Worm (Caenorhabditis elegans) whole organism, L4 larva: ENCODE data around the gene dhcr-24.
A peak's percentile ranks its signal among the peaks of the same experiment; 100 is the strongest.

Experiments
- D1046.2 ChIP-seq: fragments of 200-800 bp; sonication (Bioruptor generic); IDR thresholded peaks from 2 replicates; pipeline ENCODE4 v1.3.6; 2022; ENCODE audit warnings: missing genetic modification characterization, missing compliant biosample characterization
- F10B5.3 ChIP-seq: sonication (generic microtip); optimal IDR thresholded peaks from 2 replicates; lab custom pipeline; 2016; ENCODE audit warnings: mild to moderate bottlenecking, missing genetic modification characterization, missing compliant biosample characterization
- F26F4.8 ChIP-seq: fragments of 200-800 bp; sonication (Bioruptor generic); conservative IDR thresholded peaks from 2 replicates; pipeline ENCODE4 v1.3.6; 2022; ENCODE audit warnings: missing genetic modification characterization, missing compliant biosample characterization
- Y48G9A.11 ChIP-seq: fragments of 200-800 bp; sonication (Bioruptor generic); IDR thresholded peaks from 2 replicates; pipeline ENCODE4 v1.3.6; 2022; ENCODE audit warnings: missing genetic modification reagents, missing genetic modification characterization, missing compliant biosample characterization
- aha-1 ChIP-seq: fragments of 150-350 bp; peaks from one replicate; lab custom pipeline; 2014; ENCODE audit warnings: missing biosample characterization, missing genetic modification characterization
- aly-2 ChIP-seq: sonication (generic microtip); optimal IDR thresholded peaks from 2 replicates; lab custom pipeline; 2018; ENCODE audit warnings: missing biosample characterization, missing genetic modification characterization
- ceh-28 ChIP-seq: fragments of 150-350 bp; optimal IDR thresholded peaks from 2 replicates; lab custom pipeline; 2014; ENCODE audit warnings: missing biosample characterization, missing genetic modification reagents, missing genetic modification characterization
- ceh-32 ChIP-seq: sonication (generic microtip); optimal IDR thresholded peaks from 2 replicates; lab custom pipeline; 2016; ENCODE audit warnings: mild to moderate bottlenecking, missing genetic modification characterization, missing compliant biosample characterization; ENCODE audit not compliant: poor library complexity
- ctbp-1 ChIP-seq: fragments of 200-800 bp; sonication (Bioruptor generic); IDR thresholded peaks from 2 replicates; pipeline ENCODE4 v1.3.6; 2022; ENCODE audit warnings: missing genetic modification reagents, missing genetic modification characterization, missing compliant biosample characterization
- daf-16 ChIP-seq, 3 experiments: sonication (generic microtip); optimal IDR thresholded peaks; 2 replicates each; lab custom pipeline; 2016 to 2017; ENCODE audit warnings: missing genetic modification characterization in 3 of 3, missing genetic modification reagents in 3 of 3, mild to moderate bottlenecking in 2 of 3, missing compliant biosample characterization in 2 of 3, missing biosample characterization in 1 of 3, moderate library complexity in 1 of 3
- dmd-6 ChIP-seq: fragments of 200-800 bp; sonication (Bioruptor generic); IDR thresholded peaks from 2 replicates; pipeline ENCODE4 v1.3.6; 2022; ENCODE audit warnings: missing genetic modification reagents, missing genetic modification characterization, missing compliant biosample characterization
- dpl-1 ChIP-seq: fragments of 150-350 bp; optimal IDR thresholded peaks from 2 replicates; lab custom pipeline; 2014; ENCODE audit warnings: missing biosample characterization, missing genetic modification reagents, missing genetic modification characterization
- dve-1 ChIP-seq: sonication (generic microtip); optimal IDR thresholded peaks from 2 replicates; lab custom pipeline; 2017; ENCODE audit warnings: antibody characterized with exemption, mild to moderate bottlenecking, missing genetic modification characterization, missing compliant biosample characterization; ENCODE audit not compliant: insufficient read depth
- egl-27 ChIP-seq: sonication (generic microtip); optimal IDR thresholded peaks from 3 replicates; lab custom pipeline; 2017; ENCODE audit warnings: missing biosample characterization, missing genetic modification reagents, missing genetic modification characterization
- fkh-10 ChIP-seq: fragments of 150-350 bp; optimal IDR thresholded peaks from 2 replicates; lab custom pipeline; 2014; ENCODE audit warnings: missing biosample characterization, missing genetic modification reagents, missing genetic modification characterization
- fos-1 ChIP-seq: fragments of 150-350 bp; optimal IDR thresholded peaks from 2 replicates; lab custom pipeline; 2014; ENCODE audit warnings: missing biosample characterization, missing genetic modification characterization
- hmg-1.1 ChIP-seq: fragments of 200-800 bp; sonication (Bioruptor generic); IDR thresholded peaks from 2 replicates; pipeline ENCODE4 v1.3.6; 2022; ENCODE audit warnings: missing genetic modification reagents, missing genetic modification characterization, missing compliant biosample characterization
- lim-7 ChIP-seq: fragments of 200-800 bp; sonication (Bioruptor generic); IDR thresholded peaks from 2 replicates; pipeline ENCODE4 v1.3.6; 2022; ENCODE audit warnings: missing genetic modification characterization, missing compliant biosample characterization
- lin-1 ChIP-seq: fragments of 200-800 bp; sonication (Bioruptor generic); IDR thresholded peaks from 2 replicates; pipeline ENCODE4 v1.3.6; 2022; ENCODE audit warnings: missing genetic modification reagents, missing genetic modification characterization, missing compliant biosample characterization
- lin-39 ChIP-seq: fragments of 150-350 bp; optimal IDR thresholded peaks from 2 replicates; lab custom pipeline; 2014; ENCODE audit warnings: missing biosample characterization, missing genetic modification reagents, missing genetic modification characterization
- lsy-2 ChIP-seq, 2 experiments: fragments of 150-350 bp in 1 of 2; sonication (generic microtip) in 1 of 2; optimal IDR thresholded peaks; 2 replicates each; lab custom pipeline; 2014 to 2017; ENCODE audit warnings: missing biosample characterization in 2 of 2, missing genetic modification characterization in 2 of 2
- mdt-29 ChIP-seq: fragments of 200-800 bp; sonication (Bioruptor generic); IDR thresholded peaks from 2 replicates; pipeline ENCODE4 v1.3.6; 2022; ENCODE audit warnings: missing genetic modification reagents, missing genetic modification characterization, missing compliant biosample characterization
- mep-1 ChIP-seq: fragments of 150-350 bp; sonication (generic microtip); optimal IDR thresholded peaks from 3 replicates; lab custom pipeline; 2014; ENCODE audit warnings: missing biosample characterization, missing genetic modification characterization
- nhr-11 ChIP-seq: fragments of 150-350 bp; optimal IDR thresholded peaks from 2 replicates; lab custom pipeline; 2014; ENCODE audit warnings: missing biosample characterization, missing genetic modification characterization
- nhr-111 ChIP-seq: fragments of 200-800 bp; sonication (Bioruptor generic); optimal IDR thresholded peaks from 2 replicates; lab custom pipeline; 2018; ENCODE audit warnings: mild to moderate bottlenecking, missing genetic modification characterization, missing compliant biosample characterization
- nhr-28 ChIP-seq: fragments of 150-350 bp; optimal IDR thresholded peaks from 2 replicates; lab custom pipeline; 2014; ENCODE audit warnings: missing biosample characterization, missing genetic modification characterization
- nhr-42 ChIP-seq: fragments of 200-800 bp; sonication (Bioruptor generic); IDR thresholded peaks from 2 replicates; pipeline ENCODE4 v1.3.6; 2022; ENCODE audit warnings: missing genetic modification characterization, missing compliant biosample characterization
- nhr-6 ChIP-seq: fragments of 150-350 bp; optimal IDR thresholded peaks from 2 replicates; lab custom pipeline; 2014; ENCODE audit warnings: missing biosample characterization, missing genetic modification characterization
- nhr-76 ChIP-seq: fragments of 150-350 bp; optimal IDR thresholded peaks from 2 replicates; lab custom pipeline; 2014; ENCODE audit warnings: missing biosample characterization, missing genetic modification characterization
- pha-4 ChIP-seq, 2 experiments: fragments of 150-350 bp in 1 of 2; fragments of 200-800 bp in 1 of 2; sonication (Bioruptor generic) in 1 of 2; IDR thresholded peaks in 1 of 2; optimal IDR thresholded peaks in 1 of 2; 2 replicates each; pipeline versions ENCODE4 v1.3.6 to Lab custom; 2014 to 2022; ENCODE audit warnings: missing genetic modification characterization in 2 of 2, missing genetic modification reagents in 2 of 2, missing biosample characterization in 1 of 2, missing compliant biosample characterization in 1 of 2
- php-3 ChIP-seq: fragments of 200-800 bp; sonication (Bioruptor generic); IDR thresholded peaks from 2 replicates; pipeline ENCODE4 v1.3.6; 2022; ENCODE audit warnings: missing genetic modification reagents, missing genetic modification characterization, missing compliant biosample characterization
- pqm-1 ChIP-seq: sonication (generic microtip); optimal IDR thresholded peaks from 2 replicates; lab custom pipeline; 2017; ENCODE audit warnings: missing biosample characterization, missing genetic modification characterization
- skn-1 ChIP-seq: fragments of 150-350 bp; optimal IDR thresholded peaks from 2 replicates; lab custom pipeline; 2014; ENCODE audit warnings: missing biosample characterization, missing genetic modification characterization
- spr-1 ChIP-seq: sonication (generic microtip); optimal IDR thresholded peaks from 2 replicates; lab custom pipeline; 2016; ENCODE audit warnings: mild to moderate bottlenecking, missing genetic modification characterization, missing compliant biosample characterization
- unc-62 ChIP-seq, 3 experiments: fragments of 150-350 bp in 1 of 3; sonication (generic microtip); optimal IDR thresholded peaks in 2 of 3; peaks in 1 of 3; 1 replicate in 1 of 3; 2 replicates in 2 of 3; lab custom pipeline; 2014 to 2017; ENCODE audit warnings: missing biosample characterization in 3 of 3, missing genetic modification characterization in 3 of 3, missing genetic modification reagents in 3 of 3, missing genotype in 1 of 3
- zfp-2 ChIP-seq: sonication (generic microtip); optimal IDR thresholded peaks from 2 replicates; lab custom pipeline; 2016; ENCODE audit warnings: mild to moderate bottlenecking, missing genetic modification characterization, missing compliant biosample characterization
- zip-2 ChIP-seq: fragments of 150-350 bp; optimal IDR thresholded peaks from 2 replicates; lab custom pipeline; 2014; ENCODE audit warnings: missing biosample characterization, missing genetic modification characterization
- ztf-11 ChIP-seq: fragments of 150-350 bp; optimal IDR thresholded peaks from 2 replicates; lab custom pipeline; 2014; ENCODE audit warnings: missing biosample characterization, missing genetic modification characterization
- ztf-7 ChIP-seq: fragments of 150-350 bp; optimal IDR thresholded peaks from 2 replicates; lab custom pipeline; 2014; ENCODE audit warnings: missing biosample characterization, missing genetic modification characterization

Gene dhcr-24

ce11 chrX:2569040-2569439 is 5.1 kb upstream of the dhcr-24 start (continued):
- TF ChIP-seq lin-1 (0 out of 2 replicates have a peak, but pooled peaks have one; percentile 33), nhr-42 (GFP tag; lab: Robert Waterston, UW) (no peak), nhr-76 (tag; lab: Kevin White, UChicago) (no peak), fkh-10 (GFP tag; lab: Kevin White, UChicago) (no peak), D1046.2 (GFP tag; lab: Robert Waterston, UW) (no peak), dve-1 (tag; lab: Kevin White, UChicago) (peak; percentile 91), ztf-7 (tag; lab: Kevin White, UChicago) (no peak), egl-27 (tag; lab: Kevin White, UChicago) (no peak), F10B5.3 (tag; lab: Kevin White, UChicago) (no peak), ceh-32 (tag; lab: Kevin White, UChicago) (no peak), hmg-1.1 (peak; percentile 36; the same call in 1 of the 2 replicates), zfp-2 (tag; lab: Kevin White, UChicago) (no peak), lsy-2 (tag; optimal IDR thresholded peaks at IDR 0.05; lab: Kevin White, UChicago) (no peak), unc-62 (GFP tag; optimal IDR thresholded peaks at IDR 0.05 in 1 of 2; lab: Kevin White, UChicago) (peak in 1 of 2 experiments; percentile 57), unc-62 (tag; optimal IDR thresholded peaks at IDR 0.05; lab: Kevin White, UChicago) (no peak), Y48G9A.11 (GFP tag; lab: Robert Waterston, UW) (no peak), ztf-11 (tag; lab: Kevin White, UChicago) (no peak), php-3 (GFP tag; lab: Robert Waterston, UW) (peak; percentile 88), mep-1 (tag; lab: Kevin White, UChicago) (peak; percentile 44), lim-7 (GFP tag; lab: Robert Waterston, UW) (no peak), F26F4.8 (GFP tag; lab: Robert Waterston, UW) (no peak), nhr-6 (tag; lab: Kevin White, UChicago) (no peak), aly-2 (tag; lab: Kevin White, UChicago) (no peak), zip-2 (tag; lab: Kevin White, UChicago) (no peak), ctbp-1 (GFP tag; lab: Robert Waterston, UW) (no peak), nhr-11 (tag; lab: Kevin White, UChicago) (no peak), pqm-1 (tag; lab: Kevin White, UChicago) (peak; percentile 94), dpl-1 (GFP tag; lab: Kevin White, UChicago) (no peak), aha-1 (tag; lab: Kevin White, UChicago) (peak; percentile 86), pha-4 (GFP tag; IDR thresholded peaks at IDR 0.05; lab: Robert Waterston, UW) (no peak), pha-4 (tag; optimal IDR thresholded peaks at IDR 0.05; lab: Kevin White, UChicago) (no peak), fos-1 (no peak), mdt-29 (GFP tag; lab: Robert Waterston, UW) (peak; percentile 68; the same call in 1 of the 2 replicates), lin-39 (tag; lab: Kevin White, UChicago) (no peak), daf-16 (GFP tag; optimal IDR thresholded peaks at IDR 0.05; lab: Kevin White, UChicago) (peak in 1 of 2 experiments; percentile 92), daf-16 (tag; optimal IDR thresholded peaks at IDR 0.05; lab: Kevin White, UChicago) (peak; percentile 97), ceh-28 (tag; lab: Kevin White, UChicago) (no peak)

- no peak for TF ChIP-seq nhr-111 (GFP tag; lab: Kevin White, UChicago)
- peak; percentile 12 for TF ChIP-seq nhr-28 (tag; lab: Kevin White, UChicago)
- TF ChIP-seq spr-1, result no peak
- no peak for TF ChIP-seq D1046.2 (GFP tag; lab: Robert Waterston, UW)
- no peak for TF ChIP-seq egl-27 (tag; lab: Kevin White, UChicago)
- no peak for TF ChIP-seq dve-1 (tag; lab: Kevin White, UChicago)
- no peak for TF ChIP-seq lin-1
- TF ChIP-seq skn-1 (tag; lab: Kevin White, UChicago), result no peak
- TF ChIP-seq dmd-6 (GFP tag; lab: Robert Waterston, UW), result 0 out of 2 replicates have a peak, but pooled peaks have one; percentile 36
- no peak for TF ChIP-seq F10B5.3 (tag; lab: Kevin White, UChicago)
These were observed 3.8 kb upstream of the dhcr-24 start for ce11 chrX:2567761-2568160.
